Worm (Caenorhabditis elegans): ENCODE results near the gene F52D10.4.

DNA sequence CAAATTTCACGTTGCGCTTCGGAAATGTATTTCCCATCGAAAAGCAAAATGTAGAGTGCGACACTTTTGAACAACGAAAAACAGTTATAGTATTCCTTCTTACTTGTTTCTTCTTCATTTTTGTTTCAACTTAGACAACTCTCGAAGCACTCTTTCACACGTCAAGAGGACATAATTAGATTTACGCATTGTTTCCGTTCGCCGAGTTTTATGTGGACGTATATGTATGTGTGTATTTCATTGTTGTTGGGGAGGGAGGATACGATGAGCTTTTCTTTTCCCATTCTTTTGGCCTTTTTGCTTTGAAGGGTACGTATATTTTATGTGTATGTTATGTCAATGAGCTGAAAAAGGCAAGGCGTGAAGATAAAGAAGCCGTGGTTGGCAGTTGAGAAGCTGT lies 13.2 kb downstream of the F52D10.4 start:
- TF ChIP-seq tlf-1 (GFP tag; optimal IDR thresholded peaks at IDR 0.05): no peak
- no peak for TF ChIP-seq lag-1 (GFP tag; IDR thresholded peaks at IDR 0.05)
- no peak for TF ChIP-seq unc-130 (GFP tag; optimal IDR thresholded peaks at IDR 0.05)
- TF ChIP-seq F23B12.7 (tag; optimal IDR thresholded peaks at IDR 0.05; ENCODE audit: insufficient read depth): no peak
- no peak for TF ChIP-seq hlh-12 (tag; optimal IDR thresholded peaks at IDR 0.05)
- no peak for TF ChIP-seq ztf-25 (GFP tag; IDR thresholded peaks at IDR 0.05)
- TF ChIP-seq snpc-4 (GFP tag; optimal IDR thresholded peaks at IDR 0.05): no peak
- TF ChIP-seq snpc-4 (tag; optimal IDR thresholded peaks at IDR 0.05): no peak
- no peak for TF ChIP-seq F10E7.11 (tag; optimal IDR thresholded peaks at IDR 0.05)
- no peak for TF ChIP-seq Y79H2A.3 (GFP tag; conservative IDR thresholded peaks at IDR 0.05)
- no peak for TF ChIP-seq B0035.1 (tag; optimal IDR thresholded peaks at IDR 0.05)
- TF ChIP-seq lin-40 (tag; optimal IDR thresholded peaks at IDR 0.05): no peak
- TF ChIP-seq snpc-1.1 (tag; optimal IDR thresholded peaks at IDR 0.05; ENCODE audit: insufficient read depth): no peak
- no peak for TF ChIP-seq F37B4.10 (GFP tag; IDR thresholded peaks at IDR 0.05)

Measured in whole organism, young adult.